Worm (Caenorhabditis elegans) whole organism, L2 larva: ENCODE data around the gene ins-37.

Source experiments
- aly-2 ChIP-seq: fragments of 150-350 bp; optimal IDR thresholded peaks from 2 replicates; lab custom pipeline; 2014; ENCODE audit warnings: missing biosample characterization, missing genetic modification characterization
- dmd-4 ChIP-seq: sonication (generic microtip); optimal IDR thresholded peaks from 2 replicates; lab custom pipeline; 2017; ENCODE audit warnings: missing biosample characterization, missing genetic modification characterization
- lsy-2 ChIP-seq, 2 experiments: fragments of 150-350 bp in 1 of 2; sonication (generic microtip) in 1 of 2; optimal IDR thresholded peaks; 2 replicates each; lab custom pipeline; 2014 to 2017; ENCODE audit warnings: missing biosample characterization in 2 of 2, missing genetic modification characterization in 2 of 2
- nhr-12 ChIP-seq: fragments of 150-350 bp; optimal IDR thresholded peaks from 2 replicates; lab custom pipeline; 2014; ENCODE audit warnings: missing biosample characterization, missing genetic modification characterization
- nhr-23 ChIP-seq: fragments of 150-350 bp; optimal IDR thresholded peaks from 2 replicates; lab custom pipeline; 2014; ENCODE audit warnings: missing biosample characterization, missing genetic modification reagents, missing genetic modification characterization
- nhr-237 ChIP-seq: fragments of 150-350 bp; optimal IDR thresholded peaks from 2 replicates; lab custom pipeline; 2014; ENCODE audit warnings: missing biosample characterization, missing genetic modification characterization
- nhr-77 ChIP-seq: fragments of 150-350 bp; optimal IDR thresholded peaks from 2 replicates; lab custom pipeline; 2014; ENCODE audit warnings: missing biosample characterization, missing genetic modification characterization
- skn-1 ChIP-seq: sonication (generic microtip); optimal IDR thresholded peaks from 2 replicates; lab custom pipeline; 2017; ENCODE audit warnings: missing biosample characterization, missing genetic modification characterization

DNA sequence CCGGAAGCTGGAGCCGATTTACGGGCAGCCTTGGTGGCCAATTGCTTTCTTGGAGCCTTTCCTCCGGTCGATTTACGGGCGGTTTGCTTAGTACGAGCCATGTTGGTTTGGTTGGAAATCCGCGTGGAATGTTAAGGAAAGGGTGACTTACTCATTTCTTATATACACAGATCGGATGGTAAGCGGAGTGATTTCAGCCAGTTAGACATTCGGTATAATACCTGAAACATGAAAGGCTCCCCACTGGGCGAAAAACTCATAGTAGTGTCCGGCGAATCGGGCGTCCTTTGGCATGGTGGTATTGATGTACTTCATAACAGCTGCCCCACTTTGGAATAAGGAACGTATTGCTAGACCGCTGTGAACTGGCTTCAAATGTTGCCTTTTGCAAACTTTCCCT, 7.3 kb downstream of the ins-37 start, which contains the start of gene his-42:
- TF ChIP-seq lsy-2 (tag; optimal IDR thresholded peaks at IDR 0.05; lab: Kevin White, UChicago) = no peak
- TF ChIP-seq nhr-12 = no peak
- TF ChIP-seq dmd-4 (tag; lab: Kevin White, UChicago) = no peak
- no peak for TF ChIP-seq skn-1
- no peak for TF ChIP-seq nhr-23
- no peak for TF ChIP-seq aly-2 (tag; lab: Kevin White, UChicago)
- no peak for TF ChIP-seq nhr-237 (tag; lab: Kevin White, UChicago)
- no peak for TF ChIP-seq nhr-77
